Fruit fly (Drosophila melanogaster) whole organism, embryonic: ENCODE results near the gene rho-5.

Experiments
- Adf1 ChIP-seq: fragments of 200-800 bp; sonication (Bioruptor generic); IDR thresholded peaks from 2 replicates; pipeline ENCODE4 v1.3.6; 2022; ENCODE audit warnings: missing biosample characterization, missing genetic modification characterization
- Blimp-1 ChIP-seq: fragments of 200-800 bp; sonication (Bioruptor generic); optimal IDR thresholded peaks from 3 replicates; lab custom pipeline; 2018; ENCODE audit warnings: missing biosample characterization, missing genetic modification characterization, mild to moderate bottlenecking, moderate library complexity, missing genetic modification reagents
- CG10274 ChIP-seq: fragments of 200-800 bp; sonication (Bioruptor generic); optimal IDR thresholded peaks from 3 replicates; lab custom pipeline; 2017; ENCODE audit warnings: missing biosample characterization, mild to moderate bottlenecking, missing genetic modification characterization
- CG10959 ChIP-seq: fragments of 200-800 bp; sonication (Bioruptor generic); IDR thresholded peaks from 2 replicates; pipeline ENCODE4 v1.3.6; 2022; ENCODE audit warnings: missing biosample characterization, missing genetic modification characterization
- CG11504 ChIP-seq: fragments of 200-800 bp; sonication (Bioruptor generic); optimal IDR thresholded peaks from 3 replicates; lab custom pipeline; 2019; ENCODE audit warnings: missing biosample characterization, mild to moderate bottlenecking, missing genetic modification characterization, moderate library complexity
- CG12769 ChIP-seq: fragments of 200-800 bp; sonication (Bioruptor generic); optimal IDR thresholded peaks from 2 replicates; lab custom pipeline; 2019; ENCODE audit warnings: missing biosample characterization, mild to moderate bottlenecking, missing genetic modification characterization, moderate library complexity
- CG31365 ChIP-seq: fragments of 200-800 bp; sonication (Bioruptor generic); optimal IDR thresholded peaks from 2 replicates; lab custom pipeline; 2018; ENCODE audit warnings: missing biosample characterization, mild to moderate bottlenecking, missing genetic modification characterization
- CG31388 ChIP-seq: fragments of 200-800 bp; sonication (Bioruptor generic); optimal IDR thresholded peaks from 2 replicates; lab custom pipeline; 2016; ENCODE audit warnings: missing biosample characterization, missing genetic modification characterization
- CG34376 ChIP-seq: fragments of 200-800 bp; sonication (Bioruptor generic); optimal IDR thresholded peaks from 2 replicates; lab custom pipeline; 2018; ENCODE audit warnings: missing biosample characterization, mild to moderate bottlenecking, missing genetic modification characterization
- CG3847 ChIP-seq: fragments of 200-800 bp; sonication (Bioruptor generic); IDR thresholded peaks from 2 replicates; pipeline ENCODE4 v1.3.6; 2022; ENCODE audit warnings: missing biosample characterization, missing genetic modification characterization
- CG4282 ChIP-seq: fragments of 200-800 bp; sonication (Bioruptor generic); optimal IDR thresholded peaks from 2 replicates; lab custom pipeline; 2016; ENCODE audit warnings: missing biosample characterization, missing genetic modification characterization
- CG4360 ChIP-seq: fragments of 200-800 bp; sonication (Bioruptor generic); IDR thresholded peaks from 2 replicates; pipeline ENCODE4 v1.3.6; 2022; ENCODE audit warnings: missing biosample characterization, missing genetic modification characterization
- CG4854 ChIP-seq: fragments of 200-800 bp; sonication (Bioruptor generic); optimal IDR thresholded peaks from 2 replicates; lab custom pipeline; 2016; ENCODE audit warnings: missing biosample characterization, missing genetic modification characterization, inconsistent platforms
- CG6854 ChIP-seq: fragments of 200-800 bp; sonication (Bioruptor generic); optimal IDR thresholded peaks from 3 replicates; lab custom pipeline; 2017; ENCODE audit warnings: missing biosample characterization, mild to moderate bottlenecking, missing genetic modification characterization
- CG8478 ChIP-seq: fragments of >200 bp; optimal IDR thresholded peaks from 2 replicates; lab custom pipeline; 2018
- CG8924 ChIP-seq: fragments of 200-800 bp; optimal IDR thresholded peaks from 3 replicates; lab custom pipeline; 2019; ENCODE audit warnings: missing biosample characterization, mild to moderate bottlenecking, missing genetic modification characterization, moderate library complexity
- CTCF ChIP-seq: fragments of 200-800 bp; sonication (Bioruptor generic); optimal IDR thresholded peaks from 2 replicates; lab custom pipeline; 2017; ENCODE audit warnings: missing biosample characterization, mild to moderate bottlenecking, missing genetic modification characterization, moderate library complexity
- Deaf1 ChIP-seq: fragments of 200-800 bp; optimal IDR thresholded peaks from 3 replicates; lab custom pipeline; 2019; ENCODE audit warnings: missing biosample characterization, mild to moderate bottlenecking, missing genetic modification characterization, moderate library complexity
- ERR ChIP-seq: fragments of 200-800 bp; sonication (Bioruptor generic); optimal IDR thresholded peaks from 2 replicates; lab custom pipeline; 2016; ENCODE audit warnings: missing biosample characterization, missing genetic modification characterization
- Elba2 ChIP-seq: fragments of 200-800 bp; sonication (Bioruptor generic); optimal IDR thresholded peaks from 3 replicates; lab custom pipeline; 2016; ENCODE audit warnings: missing biosample characterization, missing genetic modification characterization
- HHEX ChIP-seq: fragments of 200-800 bp; sonication (Bioruptor generic); optimal IDR thresholded peaks from 3 replicates; lab custom pipeline; 2017; ENCODE audit warnings: missing biosample characterization, mild to moderate bottlenecking, missing genetic modification characterization, missing genetic modification reagents
- HLH3B ChIP-seq: fragments of 200-800 bp; sonication (Bioruptor generic); IDR thresholded peaks from 2 replicates; pipeline ENCODE4 v1.3.6; 2022; ENCODE audit warnings: missing biosample characterization, missing genetic modification characterization
- Hr39 ChIP-seq: fragments of >200 bp; optimal IDR thresholded peaks from 2 replicates; lab custom pipeline; 2017
- Hr78 ChIP-seq, 2 experiments: fragments of 200-800 bp in 1 of 2; fragments of >200 bp in 1 of 2; sonication (Bioruptor generic) in 1 of 2; optimal IDR thresholded peaks; 2 replicates each; lab custom pipeline; 2017 to 2019; ENCODE audit warnings: missing biosample characterization in 2 of 2, missing genetic modification characterization in 2 of 2, mild to moderate bottlenecking in 1 of 2, moderate library complexity in 1 of 2
- Lpt ChIP-seq: fragments of >200 bp; optimal IDR thresholded peaks from 2 replicates; lab custom pipeline; 2018; ENCODE audit warnings: missing biosample characterization, missing genetic modification characterization
- MBD-R2 ChIP-seq: fragments of 200-800 bp; sonication (Bioruptor generic); IDR thresholded peaks from 2 replicates; pipeline ENCODE4 v1.3.6; 2022; ENCODE audit warnings: missing biosample characterization, missing genetic modification characterization
- MTF-1 ChIP-seq: fragments of 200-800 bp; sonication (Bioruptor generic); optimal IDR thresholded peaks from 2 replicates; lab custom pipeline; 2018; ENCODE audit warnings: missing biosample characterization, mild to moderate bottlenecking, missing genetic modification characterization, borderline replicate concordance
- NC2α ChIP-seq: fragments of 200-800 bp; sonication (Bioruptor generic); optimal IDR thresholded peaks from 2 replicates; lab custom pipeline; 2016; ENCODE audit warnings: missing biosample characterization, missing genetic modification characterization
- Nf-YC ChIP-seq: fragments of 200-800 bp; optimal IDR thresholded peaks from 3 replicates; lab custom pipeline; 2019; ENCODE audit warnings: missing biosample characterization, mild to moderate bottlenecking, missing genetic modification characterization, moderate library complexity
- Trl ChIP-seq, 3 experiments: fragments of >200 bp in 2 of 3; fragments of 200-800 bp in 1 of 3; sonication (Bioruptor generic) in 1 of 3; optimal IDR thresholded peaks; 2 replicates in 1 of 3; 3 replicates in 2 of 3; lab custom pipeline; 2016 to 2017; ENCODE audit warnings: missing biosample characterization in 1 of 3, missing genetic modification characterization in 1 of 3
- Usf ChIP-seq: fragments of 200-800 bp; sonication (Bioruptor generic); optimal IDR thresholded peaks from 2 replicates; lab custom pipeline; 2017; ENCODE audit warnings: missing genotype, missing biosample characterization, missing genetic modification characterization
- ab ChIP-seq: fragments of 200-800 bp; sonication (Bioruptor generic); optimal IDR thresholded peaks from 2 replicates; lab custom pipeline; 2016; ENCODE audit warnings: missing biosample characterization, missing genetic modification characterization
- chinmo ChIP-seq: fragments of 200-800 bp; sonication (Bioruptor generic); IDR thresholded peaks from 4 replicates; pipeline ENCODE4 v1.3.6; 2022; ENCODE audit warnings: missing biosample characterization, missing genetic modification characterization; ENCODE audit not compliant: partially characterized antibody
- en ChIP-seq: fragments of 200-800 bp; sonication (Bioruptor generic); optimal IDR thresholded peaks from 2 replicates; lab custom pipeline; 2016; ENCODE audit warnings: missing biosample characterization, missing genetic modification characterization
- exex ChIP-seq: fragments of 200-800 bp; sonication (Bioruptor generic); optimal IDR thresholded peaks from 4 replicates; lab custom pipeline; 2018; ENCODE audit warnings: missing biosample characterization, mild to moderate bottlenecking, missing genetic modification characterization, moderate library complexity
- ftz-f1 ChIP-seq: fragments of 200-800 bp; sonication (Bioruptor generic); optimal IDR thresholded peaks from 2 replicates; lab custom pipeline; 2016; ENCODE audit warnings: missing biosample characterization, missing genetic modification characterization
- gsb ChIP-seq: fragments of 200-800 bp; sonication (Bioruptor generic); IDR thresholded peaks from 2 replicates; pipeline ENCODE4 v1.3.6; 2022; ENCODE audit warnings: missing biosample characterization, missing genetic modification characterization
- kah ChIP-seq: fragments of 200-800 bp; sonication (Bioruptor generic); optimal IDR thresholded peaks from 2 replicates; lab custom pipeline; 2018; ENCODE audit warnings: missing biosample characterization, mild to moderate bottlenecking, missing genetic modification characterization
- lola ChIP-seq, 3 experiments: fragments of >200 bp in 2 of 3; fragments of 200-800 bp in 1 of 3; sonication (Bioruptor generic) in 1 of 3; optimal IDR thresholded peaks; 2 replicates each; lab custom pipeline; 2017 to 2019; ENCODE audit warnings: missing biosample characterization in 3 of 3, missing genetic modification characterization in 3 of 3, mild to moderate bottlenecking in 1 of 3, moderate library complexity in 1 of 3
- mld ChIP-seq: fragments of 200-800 bp; sonication (Bioruptor generic); IDR thresholded peaks from 3 replicates; pipeline ENCODE4 v1.3.6; 2022; ENCODE audit warnings: missing biosample characterization, missing genetic modification characterization; ENCODE audit not compliant: partially characterized antibody
- otp ChIP-seq: fragments of 200-800 bp; sonication (Bioruptor generic); IDR thresholded peaks from 3 replicates; pipeline ENCODE4, ENCODE4 v1.3.6; 2022; ENCODE audit warnings: missing biosample characterization, missing genetic modification characterization
- pho ChIP-seq: fragments of 200-800 bp; sonication (Bioruptor generic); optimal IDR thresholded peaks from 2 replicates; lab custom pipeline; 2016; ENCODE audit warnings: missing biosample characterization, missing genetic modification characterization
- pzg ChIP-seq: fragments of 200-800 bp; sonication (Bioruptor generic); optimal IDR thresholded peaks from 3 replicates; lab custom pipeline; 2018; ENCODE audit warnings: missing biosample characterization, mild to moderate bottlenecking, missing genetic modification characterization, moderate library complexity
- sens ChIP-seq: fragments of 200-800 bp; sonication (Bioruptor generic); peaks from one replicate; lab custom pipeline; 2016; ENCODE audit warnings: missing biosample characterization, missing genetic modification characterization
- shn ChIP-seq: fragments of 200-800 bp; sonication (Bioruptor generic); optimal IDR thresholded peaks from 3 replicates; lab custom pipeline; 2016; ENCODE audit warnings: missing biosample characterization, missing genetic modification characterization
- so ChIP-seq: fragments of 200-800 bp; sonication (Bioruptor generic); IDR thresholded peaks from 3 replicates; pipeline ENCODE4 v1.3.6; 2022; ENCODE audit warnings: missing biosample characterization, missing genetic modification characterization
- sug ChIP-seq: fragments of 200-800 bp; optimal IDR thresholded peaks from 2 replicates; lab custom pipeline; 2019; ENCODE audit warnings: missing biosample characterization, mild to moderate bottlenecking, missing genetic modification characterization, moderate library complexity
- tna ChIP-seq: fragments of 200-800 bp; sonication (Bioruptor generic); IDR thresholded peaks from 2 replicates; pipeline ENCODE4 v1.3.6; 2022; ENCODE audit warnings: missing biosample characterization, missing genetic modification characterization; ENCODE audit not compliant: partially characterized antibody
- trem ChIP-seq: fragments of 200-800 bp; optimal IDR thresholded peaks from 3 replicates; lab custom pipeline; 2019; ENCODE audit warnings: missing biosample characterization, mild to moderate bottlenecking, missing genetic modification characterization, moderate library complexity

Gene rho-5

DNA sequence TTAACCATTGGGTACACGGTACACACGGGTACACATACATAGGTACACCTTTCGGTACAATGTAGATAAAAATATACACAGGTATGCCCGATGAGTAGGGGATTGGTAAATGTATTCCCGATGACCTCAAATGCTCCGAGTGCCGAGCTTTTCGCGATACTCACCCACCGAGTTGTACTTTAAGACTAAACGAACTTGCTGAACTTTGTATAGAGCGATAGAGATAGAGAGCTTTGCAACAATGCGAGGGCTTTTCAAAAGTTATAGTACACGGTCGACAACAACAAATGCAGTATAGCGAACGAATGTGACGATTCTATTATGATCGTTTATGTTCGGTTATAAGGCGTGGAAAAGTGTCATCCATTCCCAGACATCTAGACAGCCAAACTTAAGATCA, 52.1 kb downstream of the rho-5 start (continued):
- TF ChIP-seq NC2α (GFP tag; lab: Kevin White, UChicago) (no peak), so (peak; percentile 58; the same call in 1 of the 3 replicates), lola (GFP tag; optimal IDR thresholded peaks at IDR 0.05; lab: Kevin White, UChicago) (no peak), shn (GFP tag; lab: Kevin White, UChicago) (no peak), CG31365 (tag; lab: Kevin White, UChicago) (peak; percentile 17), CG12769 (peak; percentile 98), Usf (GFP tag; lab: Kevin White, UChicago) (no peak), ERR (GFP tag; lab: Kevin White, UChicago) (no peak), pho (GFP tag; lab: Kevin White, UChicago) (peak; percentile 24), CG8478 (lab: Kevin White, UChicago) (no peak), mld (GFP tag; lab: Robert Waterston, UW) (no peak), CG4282 (no peak), Hr39 (lab: Kevin White, UChicago) (no peak), CG8924 (no peak), CTCF (peak; percentile 30), MBD-R2 (GFP tag; lab: Robert Waterston, UW) (peak; percentile 25; the same call in 1 of the 2 replicates), Hr78 (GFP tag; optimal IDR thresholded peaks at IDR 0.05; lab: Kevin White, UChicago) (peak in 1 of 2 experiments; percentile 97), sens (GFP tag; lab: Kevin White, UChicago) (peak; percentile 20), Deaf1 (tag; lab: Kevin White, UChicago) (peak; percentile 94), kah (GFP tag; lab: Kevin White, UChicago) (no peak), otp (GFP tag; lab: Robert Waterston, UW) (no peak), CG11504 (tag; lab: Kevin White, UChicago) (no peak), CG6854 (GFP tag; lab: Kevin White, UChicago) (peak; percentile 8), en (GFP tag; lab: Kevin White, UChicago) (no peak), Nf-YC (tag; lab: Kevin White, UChicago) (peak; percentile 5), HHEX (GFP tag; lab: Kevin White, UChicago) (no peak), exex (tag; lab: Kevin White, UChicago) (peak; percentile 65), pzg (GFP tag; lab: Kevin White, UChicago) (peak; percentile 18), MTF-1 (GFP tag; lab: Kevin White, UChicago) (peak; percentile 15), chinmo (GFP tag; lab: Robert Waterston, UW) (peak; percentile 89; the same call in 2 of the 4 replicates), trem (tag; lab: Kevin White, UChicago) (no peak), CG10274 (peak; percentile 91), CG34376 (peak; percentile 91), Lpt (GFP tag; lab: Kevin White, UChicago) (no peak), CG3847 (GFP tag; lab: Robert Waterston, UW) (no peak), HLH3B (GFP tag; lab: Robert Waterston, UW) (no peak; the same call in 1 of the 2 replicates), CG10959 (no peak), CG4360 (GFP tag; lab: Robert Waterston, UW) (no peak), CG31388 (GFP tag; lab: Kevin White, UChicago) (no peak), gsb (GFP tag; lab: Robert Waterston, UW) (no peak), CG4854 (GFP tag; lab: Kevin White, UChicago) (no peak), ab (GFP tag; lab: Kevin White, UChicago) (no peak), Trl (optimal IDR thresholded peaks at IDR 0.05; lab: Kevin White, UChicago) (no peak), Trl (GFP tag; optimal IDR thresholded peaks at IDR 0.05; lab: Kevin White, UChicago) (no peak), Elba2 (GFP tag; lab: Kevin White, UChicago) (no peak), ftz-f1 (GFP tag; lab: Kevin White, UChicago) (peak; percentile 80), sug (peak; percentile 38), tna (GFP tag; lab: Robert Waterston, UW) (no peak), Adf1 (GFP tag; lab: Robert Waterston, UW) (no peak), Blimp-1 (GFP tag; lab: Kevin White, UChicago) (no peak)
- TF ChIP-seq, all 482 proteins: peak for 51
